Worm (Caenorhabditis elegans): Measurements from ENCODE around the gene C50C3.12.

C50C3.12 gene

DNA sequence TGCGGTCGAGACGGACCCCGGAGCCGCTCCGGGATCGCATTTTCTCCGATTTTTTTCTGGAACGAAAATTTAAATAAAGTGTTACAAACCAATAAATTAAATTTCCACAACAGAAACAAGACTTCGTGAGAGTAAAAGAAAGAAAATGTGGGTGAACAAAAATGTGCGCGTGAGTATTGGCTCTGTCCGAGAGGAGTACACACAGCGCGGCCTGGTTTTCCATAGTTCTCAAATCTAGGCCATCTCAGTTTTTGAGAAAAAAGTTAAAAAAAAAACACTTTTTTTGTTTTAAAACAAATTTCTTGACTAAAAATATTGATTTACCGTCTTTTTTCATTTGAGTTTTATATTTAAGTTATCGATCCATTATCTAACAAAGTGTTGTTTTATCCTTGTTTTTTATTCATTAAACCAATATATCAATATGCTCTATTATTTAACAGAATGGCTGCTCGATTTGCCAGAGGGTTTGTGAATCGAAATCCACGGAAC, 31.7 kb upstream of the C50C3.12 start, which contains the start of the genes C14B9.8 and mrpl-18 (continued):
- no peak for TF ChIP-seq lin-1 (GFP tag; IDR thresholded peaks at IDR 0.05)
- no peak for TF ChIP-seq lin-15B (tag; optimal IDR thresholded peaks at IDR 0.05)
- no peak for TF ChIP-seq ceh-44 (GFP tag; IDR thresholded peaks at IDR 0.05)
- TF ChIP-seq nhr-77 (tag; optimal IDR thresholded peaks at IDR 0.05): no peak
- TF ChIP-seq aly-2 (tag; optimal IDR thresholded peaks at IDR 0.05): no peak
- peak; percentile 65; the same call in 1 of the 2 replicates for TF ChIP-seq dmd-9 (GFP tag; IDR thresholded peaks at IDR 0.05)
- TF ChIP-seq dmd-8 (GFP tag; IDR thresholded peaks at IDR 0.05): no peak
- TF ChIP-seq spr-1 (tag; optimal IDR thresholded peaks at IDR 0.05): no peak
- TF ChIP-seq daf-16 (GFP tag; optimal IDR thresholded peaks at IDR 0.05): no peak
- no peak for TF ChIP-seq daf-16 (tag; optimal IDR thresholded peaks at IDR 0.05)
- TF ChIP-seq ceh-20 (GFP tag; IDR thresholded peaks at IDR 0.05): no peak
- TF ChIP-seq tra-1 (GFP tag; IDR thresholded peaks at IDR 0.05): no peak
- TF ChIP-seq lsy-2 (tag; optimal IDR thresholded peaks at IDR 0.05): peak in 1 of 2 experiments; percentile 86
- TF ChIP-seq pha-4 (GFP tag; IDR thresholded peaks at IDR 0.05): no peak
- TF ChIP-seq pha-4 (tag; optimal IDR thresholded peaks at IDR 0.05): no peak
- TF ChIP-seq gei-8 (GFP tag; optimal IDR thresholded peaks at IDR 0.05): no peak
- no peak for TF ChIP-seq egl-43 (GFP tag; IDR thresholded peaks at IDR 0.05)
- no peak for TF ChIP-seq ceh-32 (tag; optimal IDR thresholded peaks at IDR 0.05; ENCODE audit: poor library complexity)
- TF ChIP-seq ZK546.5 (tag; optimal IDR thresholded peaks at IDR 0.05): no peak
- TF ChIP-seq T20F7.1 (GFP tag; optimal IDR thresholded peaks at IDR 0.05): peak; percentile 10
- peak; percentile 98 for TF ChIP-seq mes-2 (tag; optimal IDR thresholded peaks at IDR 0.05; ENCODE audit: poor library complexity, severe bottlenecking)
- no peak for TF ChIP-seq saeg-2 (GFP tag; IDR thresholded peaks at IDR 0.05)
- no peak for TF ChIP-seq egl-27 (tag; optimal IDR thresholded peaks at IDR 0.05)
- no peak for TF ChIP-seq tag-97 (GFP tag; IDR thresholded peaks at IDR 0.05)
- no peak for TF ChIP-seq ztf-7 (tag; optimal IDR thresholded peaks at IDR 0.05)
- TF ChIP-seq dmd-6 (GFP tag; IDR thresholded peaks at IDR 0.05): peak; percentile 40
- no peak for TF ChIP-seq zip-2 (tag; optimal IDR thresholded peaks at IDR 0.05)
- TF ChIP-seq arid-1 (GFP tag; conservative IDR thresholded peaks at IDR 0.05): no peak
- no peak for TF ChIP-seq lin-29 (GFP tag; IDR thresholded peaks at IDR 0.05)
- peak; percentile 76 for TF ChIP-seq Y48G9A.11 (GFP tag; IDR thresholded peaks at IDR 0.05)
- no peak for TF ChIP-seq ceh-28 (tag; optimal IDR thresholded peaks at IDR 0.05)
- no peak for TF ChIP-seq nhr-111 (GFP tag; optimal IDR thresholded peaks at IDR 0.05)
- no peak for TF ChIP-seq daf-12 (tag; optimal IDR thresholded peaks at IDR 0.05)
- no peak for TF ChIP-seq ces-1 (GFP tag; optimal IDR thresholded peaks at IDR 0.05)
- TF ChIP-seq ctbp-1 (GFP tag; IDR thresholded peaks at IDR 0.05): no peak
- no peak for TF ChIP-seq fos-1 (tag; optimal IDR thresholded peaks at IDR 0.05)
- no peak for TF ChIP-seq jun-1 (tag; optimal IDR thresholded peaks at IDR 0.05)
- TF ChIP-seq cey-2 (tag; optimal IDR thresholded peaks at IDR 0.05; ENCODE audit: borderline replicate concordance, insufficient read depth): no peak
- TF ChIP-seq hlh-30 (tag; optimal IDR thresholded peaks at IDR 0.05; ENCODE audit: insufficient read depth): peak; percentile 76
- no peak for TF ChIP-seq nhr-25 (tag; optimal IDR thresholded peaks at IDR 0.05; ENCODE audit: borderline replicate concordance, insufficient read depth)
- no peak for TF ChIP-seq snpc-4 (tag; optimal IDR thresholded peaks at IDR 0.05)
- no peak for TF ChIP-seq pqm-1 (tag; optimal IDR thresholded peaks at IDR 0.05)
- TF ChIP-seq zfp-2 (tag; optimal IDR thresholded peaks at IDR 0.05): no peak
- no peak for TF ChIP-seq lin-13 (GFP tag; optimal IDR thresholded peaks at IDR 0.05)
- TF ChIP-seq nhr-102 (tag; optimal IDR thresholded peaks at IDR 0.05): no peak
- no peak for TF ChIP-seq lir-3 (tag; optimal IDR thresholded peaks at IDR 0.05)
- no peak for TF ChIP-seq Y105C5A.15 (GFP tag; IDR thresholded peaks at IDR 0.05)
- TF ChIP-seq D1046.2 (GFP tag; IDR thresholded peaks at IDR 0.05): no peak
- no peak for TF ChIP-seq nhr-41 (GFP tag; IDR thresholded peaks at IDR 0.05)
- TF ChIP-seq aha-1 (tag): no peak
- no peak for TF ChIP-seq fkh-10 (GFP tag; optimal IDR thresholded peaks at IDR 0.05)
- TF ChIP-seq duxl-1 (tag; optimal IDR thresholded peaks at IDR 0.05; ENCODE audit: poor library complexity): no peak

Data from whole organism, L4 larva.